Worm (Caenorhabditis elegans): ENCODE measurements around the gene Y7A5A.20.

ce11 chrX:15786726-15787125 is 41.4 kb upstream of the Y7A5A.20 start, which contains the start of gene Y7A5A.5:
- TF ChIP-seq flt-1 (GFP tag; IDR thresholded peaks at IDR 0.05) = no peak
- TF ChIP-seq ztf-29 (GFP tag; IDR thresholded peaks at IDR 0.05) = no peak
- no peak for TF ChIP-seq tab-1 (GFP tag; IDR thresholded peaks at IDR 0.05)
- TF ChIP-seq med-1 (GFP tag; optimal IDR thresholded peaks at IDR 0.05; ENCODE audit: insufficient read depth) = no peak
- no peak for TF ChIP-seq ztf-23 (GFP tag; IDR thresholded peaks at IDR 0.05)

All from whole organism, midembryonic.